Worm (Caenorhabditis elegans): ENCODE measurements around the gene M03F4.6.

The M03F4.6 gene

ce11 chrX:4969228-4969627 is at the start of gene M03F4.6 (continued):
- TF ChIP-seq bed-2 (GFP tag; IDR thresholded peaks at IDR 0.05) (no peak), ztf-22 (GFP tag; optimal IDR thresholded peaks at IDR 0.05) (peak; percentile 18), aptf-2 (GFP tag; conservative IDR thresholded peaks at IDR 0.05) (no peak), bed-1 (GFP tag; IDR thresholded peaks at IDR 0.05) (no peak), gei-17 (GFP tag; optimal IDR thresholded peaks at IDR 0.05) (peak; percentile 6), lin-54 (GFP tag; optimal IDR thresholded peaks at IDR 0.05) (peak; percentile 9), ceh-91 (GFP tag; IDR thresholded peaks at IDR 0.05) (no peak), F33H1.4 (GFP tag; IDR thresholded peaks at IDR 0.05) (no peak), madf-3 (GFP tag; IDR thresholded peaks at IDR 0.05) (peak; percentile 80; the same call in 1 of the 2 replicates), F57C9.4 (tag; optimal IDR thresholded peaks at IDR 0.05) (no peak), ekl-4 (GFP tag; IDR thresholded peaks at IDR 0.05) (peak; percentile 53; the same call in 1 of the 2 replicates), nfya-1 (tag; optimal IDR thresholded peaks at IDR 0.05; ENCODE audit: borderline replicate concordance, insufficient read depth) (no peak), die-1 (tag; optimal IDR thresholded peaks at IDR 0.05) (no peak), cebp-2 (GFP tag; IDR thresholded peaks at IDR 0.05) (0 out of 2 replicates have a peak, but pooled peaks have one; percentile 73), sptf-2 (GFP tag; optimal IDR thresholded peaks at IDR 0.05) (no peak), nhr-80 (tag; optimal IDR thresholded peaks at IDR 0.05) (no peak), unc-130 (GFP tag; optimal IDR thresholded peaks at IDR 0.05) (no peak), lin-26 (GFP tag; IDR thresholded peaks at IDR 0.05) (peak; percentile 23; the same call in 1 of the 2 replicates), F22D6.2 (tag; optimal IDR thresholded peaks at IDR 0.05) (no peak), K11D2.4 (GFP tag; IDR thresholded peaks at IDR 0.05) (peak; percentile 53), ztf-25 (GFP tag; IDR thresholded peaks at IDR 0.05) (no peak), hlh-12 (tag; optimal IDR thresholded peaks at IDR 0.05) (no peak), tlf-1 (GFP tag; optimal IDR thresholded peaks at IDR 0.05) (peak; percentile 75), ets-4 (GFP tag; optimal IDR thresholded peaks at IDR 0.05) (no peak), sea-2 (GFP tag; IDR thresholded peaks at IDR 0.05) (no peak), zfh-2 (GFP tag; conservative IDR thresholded peaks at IDR 0.05) (no peak), ztf-26 (tag; optimal IDR thresholded peaks at IDR 0.05) (peak; percentile 28), Y95B8A.8 (GFP tag; IDR thresholded peaks at IDR 0.05) (no peak), B0336.3 (GFP tag; IDR thresholded peaks at IDR 0.05) (peak; percentile 76), snpc-1.1 (tag; optimal IDR thresholded peaks at IDR 0.05; ENCODE audit: insufficient read depth) (no peak), nfyb-1 (GFP tag; IDR thresholded peaks at IDR 0.05) (peak; percentile 47; the same call in 1 of the 2 replicates), dpl-1 (GFP tag; optimal IDR thresholded peaks at IDR 0.05) (no peak), chd-7 (tag; optimal IDR thresholded peaks at IDR 0.05) (peak; percentile 49), somi-1 (GFP tag; optimal IDR thresholded peaks at IDR 0.05) (no peak), cebp-1 (GFP tag; IDR thresholded peaks at IDR 0.05) (no peak), cebp-1 (tag; optimal IDR thresholded peaks at IDR 0.05) (peak; percentile 7), pha-4 (tag; optimal IDR thresholded peaks at IDR 0.05) (no peak), lir-1 (GFP tag; conservative IDR thresholded peaks at IDR 0.05) (no peak), egrh-3 (GFP tag; IDR thresholded peaks at IDR 0.05) (no peak), zim-3 (tag; optimal IDR thresholded peaks at IDR 0.05) (peak; percentile 53), rec-8 (tag; optimal IDR thresholded peaks at IDR 0.05) (no peak), attf-5 (GFP tag; optimal IDR thresholded peaks at IDR 0.05) (no peak), lag-1 (GFP tag; IDR thresholded peaks at IDR 0.05) (no peak), F52B5.7 (tag; optimal IDR thresholded peaks at IDR 0.05) (peak; percentile 10), hlh-26 (GFP tag; conservative IDR thresholded peaks at IDR 0.05) (no peak), C17E4.6 (GFP tag; IDR thresholded peaks at IDR 0.05) (no peak), F37B4.10 (GFP tag; IDR thresholded peaks at IDR 0.05) (no peak), ztf-18 (tag; optimal IDR thresholded peaks at IDR 0.05) (no peak), attf-6 (GFP tag; IDR thresholded peaks at IDR 0.05) (no peak), him-1 (tag; optimal IDR thresholded peaks at IDR 0.05) (no peak)

Data from whole organism, young adult.